Worm (Caenorhabditis elegans) whole organism, L4 larva: ENCODE data around the gene F40F8.3.
A peak's percentile ranks its signal among the peaks of the same experiment; 100 is the strongest.

Experiments
- F10B5.3 ChIP-seq: sonication (generic microtip); optimal IDR thresholded peaks from 2 replicates; lab custom pipeline; 2016; ENCODE audit warnings: mild to moderate bottlenecking, missing genetic modification characterization, missing compliant biosample characterization
- F26F4.8 ChIP-seq: fragments of 200-800 bp; sonication (Bioruptor generic); conservative IDR thresholded peaks from 2 replicates; pipeline ENCODE4 v1.3.6; 2022; ENCODE audit warnings: missing genetic modification characterization, missing compliant biosample characterization
- F44E2.7 ChIP-seq: fragments of 200-800 bp; sonication (Bioruptor generic); IDR thresholded peaks from 2 replicates; pipeline ENCODE4 v2.1.2; 2022; ENCODE audit warnings: missing genetic modification characterization, missing compliant biosample characterization
- F49E8.2 ChIP-seq: sonication (generic microtip); optimal IDR thresholded peaks from 2 replicates; lab custom pipeline; 2016; ENCODE audit warnings: missing compliant biosample characterization, mild to moderate bottlenecking, missing genetic modification characterization, borderline replicate concordance
- Y48G9A.11 ChIP-seq: fragments of 200-800 bp; sonication (Bioruptor generic); IDR thresholded peaks from 2 replicates; pipeline ENCODE4 v1.3.6; 2022; ENCODE audit warnings: missing genetic modification reagents, missing genetic modification characterization, missing compliant biosample characterization
- ZK337.2 ChIP-seq: fragments of 200-800 bp; sonication (Bioruptor generic); IDR thresholded peaks from 2 replicates; pipeline ENCODE4 v1.3.6; 2022; ENCODE audit warnings: missing genetic modification reagents, missing genetic modification characterization, missing compliant biosample characterization
- aha-1 ChIP-seq: fragments of 150-350 bp; peaks from one replicate; lab custom pipeline; 2014; ENCODE audit warnings: missing biosample characterization, missing genetic modification characterization
- ama-1 ChIP-seq: fragments of 150-350 bp; optimal IDR thresholded peaks from 2 replicates; lab custom pipeline; 2014; ENCODE audit warnings: inconsistent platforms, mixed read lengths
- attf-4 ChIP-seq: sonication (generic microtip); optimal IDR thresholded peaks from 3 replicates; lab custom pipeline; 2017; ENCODE audit warnings: missing biosample characterization, missing genetic modification characterization
- ceh-28 ChIP-seq: fragments of 150-350 bp; optimal IDR thresholded peaks from 2 replicates; lab custom pipeline; 2014; ENCODE audit warnings: missing biosample characterization, missing genetic modification reagents, missing genetic modification characterization
- ceh-32 ChIP-seq: sonication (generic microtip); optimal IDR thresholded peaks from 2 replicates; lab custom pipeline; 2016; ENCODE audit warnings: mild to moderate bottlenecking, missing genetic modification characterization, missing compliant biosample characterization; ENCODE audit not compliant: poor library complexity
- ceh-62 ChIP-seq: sonication (generic microtip); optimal IDR thresholded peaks from 2 replicates; lab custom pipeline; 2017; ENCODE audit warnings: missing biosample characterization, missing genetic modification characterization
- ceh-82 ChIP-seq: sonication (generic microtip); optimal IDR thresholded peaks from 2 replicates; lab custom pipeline; 2017; ENCODE audit warnings: missing biosample characterization, missing genetic modification characterization
- cey-2 ChIP-seq: sonication (generic microtip); optimal IDR thresholded peaks from 3 replicates; lab custom pipeline; 2017; ENCODE audit warnings: missing genetic modification characterization, mild to moderate bottlenecking, missing compliant biosample characterization, antibody characterized with exemption, borderline replicate concordance; ENCODE audit not compliant: insufficient read depth
- ctbp-1 ChIP-seq: fragments of 200-800 bp; sonication (Bioruptor generic); IDR thresholded peaks from 2 replicates; pipeline ENCODE4 v1.3.6; 2022; ENCODE audit warnings: missing genetic modification reagents, missing genetic modification characterization, missing compliant biosample characterization
- daf-16 ChIP-seq, 3 experiments: sonication (generic microtip); optimal IDR thresholded peaks; 2 replicates each; lab custom pipeline; 2016 to 2017; ENCODE audit warnings: missing genetic modification characterization in 3 of 3, missing genetic modification reagents in 3 of 3, mild to moderate bottlenecking in 2 of 3, missing compliant biosample characterization in 2 of 3, missing biosample characterization in 1 of 3, moderate library complexity in 1 of 3
- dmd-6 ChIP-seq: fragments of 200-800 bp; sonication (Bioruptor generic); IDR thresholded peaks from 2 replicates; pipeline ENCODE4 v1.3.6; 2022; ENCODE audit warnings: missing genetic modification reagents, missing genetic modification characterization, missing compliant biosample characterization
- dmd-8 ChIP-seq: fragments of 200-800 bp; sonication (Bioruptor generic); IDR thresholded peaks from 2 replicates; pipeline ENCODE4 v1.3.6; 2022; ENCODE audit warnings: missing genetic modification characterization, missing compliant biosample characterization
- dpl-1 ChIP-seq: fragments of 150-350 bp; optimal IDR thresholded peaks from 2 replicates; lab custom pipeline; 2014; ENCODE audit warnings: missing biosample characterization, missing genetic modification reagents, missing genetic modification characterization
- duxl-1 ChIP-seq: sonication (generic microtip); optimal IDR thresholded peaks from 2 replicates; lab custom pipeline; 2016; ENCODE audit warnings: mild to moderate bottlenecking, missing genetic modification characterization, moderate library complexity, missing compliant biosample characterization; ENCODE audit not compliant: poor library complexity
- dve-1 ChIP-seq: sonication (generic microtip); optimal IDR thresholded peaks from 2 replicates; lab custom pipeline; 2017; ENCODE audit warnings: antibody characterized with exemption, mild to moderate bottlenecking, missing genetic modification characterization, missing compliant biosample characterization; ENCODE audit not compliant: insufficient read depth
- egl-27 ChIP-seq: sonication (generic microtip); optimal IDR thresholded peaks from 3 replicates; lab custom pipeline; 2017; ENCODE audit warnings: missing biosample characterization, missing genetic modification reagents, missing genetic modification characterization
- egl-43 ChIP-seq: fragments of 200-800 bp; sonication (Bioruptor generic); IDR thresholded peaks from 2 replicates; pipeline ENCODE4 v1.3.6; 2022; ENCODE audit warnings: missing genetic modification reagents, missing genetic modification characterization, missing compliant biosample characterization
- fkh-10 ChIP-seq: fragments of 150-350 bp; optimal IDR thresholded peaks from 2 replicates; lab custom pipeline; 2014; ENCODE audit warnings: missing biosample characterization, missing genetic modification reagents, missing genetic modification characterization
- hlh-11 ChIP-seq: fragments of 200-800 bp; sonication (Bioruptor generic); optimal IDR thresholded peaks from 2 replicates; lab custom pipeline; 2018; ENCODE audit warnings: mild to moderate bottlenecking, missing genetic modification characterization, missing compliant biosample characterization
- hlh-30 ChIP-seq: sonication (generic microtip); optimal IDR thresholded peaks from 2 replicates; lab custom pipeline; 2017; ENCODE audit warnings: antibody characterized with exemption, mild to moderate bottlenecking, missing genetic modification characterization, missing compliant biosample characterization; ENCODE audit not compliant: insufficient read depth
- lim-7 ChIP-seq: fragments of 200-800 bp; sonication (Bioruptor generic); IDR thresholded peaks from 2 replicates; pipeline ENCODE4 v1.3.6; 2022; ENCODE audit warnings: missing genetic modification characterization, missing compliant biosample characterization
- lin-13 ChIP-seq: fragments of 150-350 bp; optimal IDR thresholded peaks from 2 replicates; lab custom pipeline; 2014; ENCODE audit warnings: missing biosample characterization, missing genetic modification reagents, missing genetic modification characterization
- lin-39 ChIP-seq: fragments of 150-350 bp; optimal IDR thresholded peaks from 2 replicates; lab custom pipeline; 2014; ENCODE audit warnings: missing biosample characterization, missing genetic modification reagents, missing genetic modification characterization
- lsy-2 ChIP-seq, 2 experiments: fragments of 150-350 bp in 1 of 2; sonication (generic microtip) in 1 of 2; optimal IDR thresholded peaks; 2 replicates each; lab custom pipeline; 2014 to 2017; ENCODE audit warnings: missing biosample characterization in 2 of 2, missing genetic modification characterization in 2 of 2
- mdl-1 ChIP-seq, 2 experiments: fragments of 150-350 bp in 1 of 2; sonication (generic microtip) in 1 of 2; optimal IDR thresholded peaks; 2 replicates each; lab custom pipeline; 2014 to 2017; ENCODE audit warnings: missing biosample characterization in 2 of 2, missing genetic modification characterization in 2 of 2
- mep-1 ChIP-seq: fragments of 150-350 bp; sonication (generic microtip); optimal IDR thresholded peaks from 3 replicates; lab custom pipeline; 2014; ENCODE audit warnings: missing biosample characterization, missing genetic modification characterization
- mxl-2 ChIP-seq: fragments of 200-800 bp; sonication (Bioruptor generic); conservative IDR thresholded peaks from 2 replicates; pipeline ENCODE4 v1.3.6; 2022; ENCODE audit warnings: missing genetic modification reagents, missing genetic modification characterization, missing compliant biosample characterization
- mxl-3 ChIP-seq: fragments of 200-800 bp; sonication (Bioruptor generic); optimal IDR thresholded peaks from 2 replicates; lab custom pipeline; 2018; ENCODE audit warnings: mild to moderate bottlenecking, missing genetic modification characterization, missing compliant biosample characterization
- nhr-41 ChIP-seq: fragments of 200-800 bp; sonication (Bioruptor generic); IDR thresholded peaks from 2 replicates; pipeline ENCODE4 v1.3.6; 2022; ENCODE audit warnings: missing genetic modification reagents, missing genetic modification characterization, missing compliant biosample characterization
- nhr-48 ChIP-seq: sonication (generic microtip); optimal IDR thresholded peaks from 2 replicates; lab custom pipeline; 2016; ENCODE audit warnings: mild to moderate bottlenecking, missing genetic modification characterization, missing compliant biosample characterization
- nhr-76 ChIP-seq: fragments of 150-350 bp; optimal IDR thresholded peaks from 2 replicates; lab custom pipeline; 2014; ENCODE audit warnings: missing biosample characterization, missing genetic modification characterization
- php-3 ChIP-seq: fragments of 200-800 bp; sonication (Bioruptor generic); IDR thresholded peaks from 2 replicates; pipeline ENCODE4 v1.3.6; 2022; ENCODE audit warnings: missing genetic modification reagents, missing genetic modification characterization, missing compliant biosample characterization
- saeg-2 ChIP-seq: fragments of 200-800 bp; sonication (Bioruptor generic); IDR thresholded peaks from 2 replicates; pipeline ENCODE4 v1.3.6; 2022; ENCODE audit warnings: missing genetic modification reagents, missing genetic modification characterization, missing compliant biosample characterization
- snpc-1.2 ChIP-seq: fragments of 200-800 bp; sonication (Bioruptor generic); IDR thresholded peaks from 2 replicates; pipeline ENCODE4 v1.3.6; 2022; ENCODE audit warnings: missing genetic modification reagents, missing genetic modification characterization, missing compliant biosample characterization
- snpc-4 ChIP-seq: fragments of 150-350 bp; optimal IDR thresholded peaks from 2 replicates; lab custom pipeline; 2014; ENCODE audit warnings: missing biosample characterization, missing genetic modification characterization
- spr-3 ChIP-seq: fragments of 200-800 bp; sonication (Bioruptor generic); optimal IDR thresholded peaks from 2 replicates; lab custom pipeline; 2018; ENCODE audit warnings: mild to moderate bottlenecking, missing genetic modification characterization, missing compliant biosample characterization
- tra-1 ChIP-seq: fragments of 200-800 bp; sonication (Bioruptor generic); IDR thresholded peaks from 2 replicates; pipeline ENCODE4 v1.3.6; 2022; ENCODE audit warnings: missing genetic modification reagents, missing genetic modification characterization, missing compliant biosample characterization
- unc-39 ChIP-seq: sonication (generic microtip); optimal IDR thresholded peaks from 2 replicates; lab custom pipeline; 2017; ENCODE audit warnings: missing biosample characterization, missing genetic modification characterization
- zag-1 ChIP-seq: fragments of 150-350 bp; optimal IDR thresholded peaks from 2 replicates; lab custom pipeline; 2014; ENCODE audit warnings: missing biosample characterization, missing genetic modification characterization
- zip-11 ChIP-seq: fragments of 200-800 bp; sonication (Bioruptor generic); IDR thresholded peaks from 2 replicates; pipeline ENCODE4 v1.3.6; 2022; ENCODE audit warnings: missing genetic modification characterization, missing compliant biosample characterization
- ztf-11 ChIP-seq: fragments of 150-350 bp; optimal IDR thresholded peaks from 2 replicates; lab custom pipeline; 2014; ENCODE audit warnings: missing biosample characterization, missing genetic modification characterization

Gene F40F8.3

ce11 chrII:11153800-11154199 is 24.7 kb downstream of the F40F8.3 start (continued):
- no peak for TF ChIP-seq lim-7 (GFP tag; lab: Robert Waterston, UW)
- no peak for TF ChIP-seq mxl-3 (GFP tag; lab: Kevin White, UChicago)
- TF ChIP-seq ceh-28 (tag; lab: Kevin White, UChicago), result no peak
- TF ChIP-seq ceh-32 (tag; lab: Kevin White, UChicago), result no peak
- TF ChIP-seq ctbp-1 (GFP tag; lab: Robert Waterston, UW), result no peak
- TF ChIP-seq dmd-8 (GFP tag; lab: Robert Waterston, UW), result no peak
- TF ChIP-seq fkh-10 (GFP tag; lab: Kevin White, UChicago), result no peak
- TF ChIP-seq hlh-11 (tag; lab: Kevin White, UChicago), result peak; percentile 66
- TF ChIP-seq F10B5.3, result no peak
- TF ChIP-seq cey-2 (tag; lab: Kevin White, UChicago), result no peak
- no peak for TF ChIP-seq nhr-41
- no peak for TF ChIP-seq attf-4 (tag; lab: Kevin White, UChicago)
- TF ChIP-seq nhr-76, result no peak
- no peak for TF ChIP-seq dpl-1 (GFP tag; lab: Kevin White, UChicago)
- TF ChIP-seq zip-11 (GFP tag; lab: Robert Waterston, UW), result no peak
- no peak for TF ChIP-seq egl-43 (GFP tag; lab: Robert Waterston, UW)
- TF ChIP-seq mdl-1 (tag; optimal IDR thresholded peaks at IDR 0.05; lab: Kevin White, UChicago), result no peak
- TF ChIP-seq egl-27 (tag; lab: Kevin White, UChicago), result no peak
- no peak for TF ChIP-seq Y48G9A.11
- no peak for TF ChIP-seq zag-1 (tag; lab: Kevin White, UChicago)
- TF ChIP-seq lin-39 (tag; lab: Kevin White, UChicago), result no peak

ce11 chrII:11154957-11155356 is 25.9 kb downstream of the F40F8.3 start:
- TF ChIP-seq hlh-11 (tag; lab: Kevin White, UChicago), result peak; percentile 33
- no peak for TF ChIP-seq hlh-30 (tag; lab: Kevin White, UChicago)
- no peak for TF ChIP-seq nhr-76
- TF ChIP-seq unc-39 (tag; lab: Kevin White, UChicago), result no peak
- TF ChIP-seq spr-3, result no peak
- no peak for TF ChIP-seq daf-16 (GFP tag; optimal IDR thresholded peaks at IDR 0.05; lab: Kevin White, UChicago)
- TF ChIP-seq daf-16 (tag; optimal IDR thresholded peaks at IDR 0.05; lab: Kevin White, UChicago), result peak; percentile 90
- no peak for TF ChIP-seq mep-1
- no peak for TF ChIP-seq mxl-2 (GFP tag; lab: Robert Waterston, UW)
- TF ChIP-seq ceh-82, result no peak
- TF ChIP-seq php-3 (GFP tag; lab: Robert Waterston, UW), result peak; percentile 6; the same call in 1 of the 2 replicates
- no peak for TF ChIP-seq attf-4 (tag; lab: Kevin White, UChicago)
- TF ChIP-seq nhr-48, result no peak
- no peak for TF ChIP-seq lim-7 (GFP tag; lab: Robert Waterston, UW)
- no peak for TF ChIP-seq ceh-62
- peak; percentile 24 for TF ChIP-seq dmd-6

ce11 chrII:11155400-11155799 is 26.3 kb downstream of the F40F8.3 start:
- TF ChIP-seq tra-1 (no peak), ztf-11 (tag; lab: Kevin White, UChicago) (no peak), lin-13 (GFP tag; lab: Kevin White, UChicago) (no peak), lsy-2 (tag; optimal IDR thresholded peaks at IDR 0.05; lab: Kevin White, UChicago) (no peak), snpc-4 (tag; lab: Kevin White, UChicago) (no peak), ceh-28 (tag; lab: Kevin White, UChicago) (no peak), snpc-1.2 (GFP tag; lab: Robert Waterston, UW) (no peak), duxl-1 (tag; lab: Kevin White, UChicago) (no peak), dmd-6 (peak; percentile 37), ZK337.2 (GFP tag; lab: Robert Waterston, UW) (no peak), lim-7 (GFP tag; lab: Robert Waterston, UW) (no peak), hlh-11 (tag; lab: Kevin White, UChicago) (peak; percentile 8), saeg-2 (GFP tag; lab: Robert Waterston, UW) (no peak), F44E2.7 (GFP tag; lab: Robert Waterston, UW) (no peak), ceh-62 (no peak), hlh-30 (tag; lab: Kevin White, UChicago) (peak; percentile 14), dve-1 (tag; lab: Kevin White, UChicago) (peak; percentile 4), daf-16 (GFP tag; optimal IDR thresholded peaks at IDR 0.05; lab: Kevin White, UChicago) (no peak), daf-16 (tag; optimal IDR thresholded peaks at IDR 0.05; lab: Kevin White, UChicago) (peak; percentile 43), aha-1 (tag; lab: Kevin White, UChicago) (peak; percentile 97), F26F4.8 (GFP tag; lab: Robert Waterston, UW) (no peak), F10B5.3 (no peak), F49E8.2 (tag; lab: Kevin White, UChicago) (no peak), ama-1 (lab: Kevin White, UChicago) (no peak), mdl-1 (tag; optimal IDR thresholded peaks at IDR 0.05; lab: Kevin White, UChicago) (no peak)
